Worm (Caenorhabditis elegans) whole organism, L2 larva: Measurements from ENCODE around the gene ccg-1.

Source experiments
- C34F6.9 ChIP-seq: fragments of 150-350 bp; optimal IDR thresholded peaks from 2 replicates; lab custom pipeline; 2014; ENCODE audit warnings: missing biosample characterization, missing genetic modification characterization
- F13H6.1 ChIP-seq: sonication (generic microtip); optimal IDR thresholded peaks from 2 replicates; lab custom pipeline; 2016; ENCODE audit warnings: missing genetic modification characterization, missing compliant biosample characterization
- R02D3.7 ChIP-seq: fragments of 150-350 bp; optimal IDR thresholded peaks from 2 replicates; lab custom pipeline; 2014; ENCODE audit warnings: missing biosample characterization, missing genetic modification characterization
- ZK546.5 ChIP-seq: sonication (generic microtip); optimal IDR thresholded peaks from 2 replicates; lab custom pipeline; 2017; ENCODE audit warnings: missing biosample characterization, missing genetic modification characterization
- aly-2 ChIP-seq: fragments of 150-350 bp; optimal IDR thresholded peaks from 2 replicates; lab custom pipeline; 2014; ENCODE audit warnings: missing biosample characterization, missing genetic modification characterization
- ama-1 ChIP-seq: fragments of 150-350 bp; optimal IDR thresholded peaks from 2 replicates; lab custom pipeline; 2018; ENCODE audit warnings: inconsistent platforms
- ceh-16 ChIP-seq: fragments of 150-350 bp; optimal IDR thresholded peaks from 2 replicates; lab custom pipeline; 2014; ENCODE audit warnings: missing biosample characterization, missing genetic modification characterization
- crh-2 ChIP-seq: sonication (generic microtip); optimal IDR thresholded peaks from 2 replicates; lab custom pipeline; 2017; ENCODE audit warnings: missing biosample characterization, missing genetic modification characterization
- fos-1 ChIP-seq: fragments of 150-350 bp; optimal IDR thresholded peaks from 2 replicates; lab custom pipeline; 2014; ENCODE audit warnings: missing biosample characterization, missing genetic modification characterization
- gmeb-1 ChIP-seq: fragments of 150-350 bp; optimal IDR thresholded peaks from 2 replicates; lab custom pipeline; 2014; ENCODE audit warnings: missing biosample characterization, missing genetic modification characterization
- lin-11 ChIP-seq: fragments of 150-350 bp; sonication (generic microtip); optimal IDR thresholded peaks from 2 replicates; lab custom pipeline; 2014; ENCODE audit warnings: missing biosample characterization, missing genetic modification characterization, inconsistent platforms, mixed read lengths
- lin-13 ChIP-seq: fragments of 150-350 bp; optimal IDR thresholded peaks from 2 replicates; lab custom pipeline; 2014; ENCODE audit warnings: missing biosample characterization, missing genetic modification reagents, missing genetic modification characterization
- lsy-2 ChIP-seq, 2 experiments: fragments of 150-350 bp in 1 of 2; sonication (generic microtip) in 1 of 2; optimal IDR thresholded peaks; 2 replicates each; lab custom pipeline; 2014 to 2017; ENCODE audit warnings: missing biosample characterization in 2 of 2, missing genetic modification characterization in 2 of 2
- mbf-1 ChIP-seq: sonication (generic microtip); optimal IDR thresholded peaks from 2 replicates; lab custom pipeline; 2017; ENCODE audit warnings: missing biosample characterization, missing genetic modification characterization
- mdl-1 ChIP-seq, 2 experiments: fragments of 150-350 bp in 1 of 2; sonication (generic microtip) in 1 of 2; optimal IDR thresholded peaks; 2 replicates each; lab custom pipeline; 2017; ENCODE audit warnings: missing biosample characterization in 2 of 2, missing genetic modification characterization in 2 of 2
- nhr-11 ChIP-seq: fragments of 150-350 bp; optimal IDR thresholded peaks from 2 replicates; lab custom pipeline; 2014; ENCODE audit warnings: missing biosample characterization, missing genetic modification characterization
- nhr-12 ChIP-seq: fragments of 150-350 bp; optimal IDR thresholded peaks from 2 replicates; lab custom pipeline; 2014; ENCODE audit warnings: missing biosample characterization, missing genetic modification characterization
- nhr-23 ChIP-seq: fragments of 150-350 bp; optimal IDR thresholded peaks from 2 replicates; lab custom pipeline; 2014; ENCODE audit warnings: missing biosample characterization, missing genetic modification reagents, missing genetic modification characterization
- nhr-237 ChIP-seq: fragments of 150-350 bp; optimal IDR thresholded peaks from 2 replicates; lab custom pipeline; 2014; ENCODE audit warnings: missing biosample characterization, missing genetic modification characterization
- nhr-25 ChIP-seq: fragments of 150-350 bp; sonication (generic microtip); optimal IDR thresholded peaks from 3 replicates; lab custom pipeline; 2014; ENCODE audit warnings: missing biosample characterization, missing genetic modification characterization
- nhr-6 ChIP-seq: fragments of 150-350 bp; optimal IDR thresholded peaks from 2 replicates; lab custom pipeline; 2014; ENCODE audit warnings: missing biosample characterization, missing genetic modification characterization
- peb-1 ChIP-seq: fragments of 150-350 bp; optimal IDR thresholded peaks from 2 replicates; lab custom pipeline; 2014; ENCODE audit warnings: missing biosample characterization, missing genetic modification characterization
- sma-9 ChIP-seq, 2 experiments: fragments of 150-350 bp in 1 of 2; sonication (generic microtip) in 1 of 2; optimal IDR thresholded peaks; 2 replicates each; lab custom pipeline; 2014 to 2016; ENCODE audit warnings: missing genetic modification characterization in 2 of 2, mild to moderate bottlenecking in 1 of 2, missing biosample characterization in 1 of 2, missing compliant biosample characterization in 1 of 2, missing genetic modification reagents in 1 of 2, moderate library complexity in 1 of 2
- snpc-4 ChIP-seq: fragments of 150-350 bp; optimal IDR thresholded peaks from 2 replicates; lab custom pipeline; 2014; ENCODE audit warnings: missing biosample characterization, missing genetic modification characterization
- unc-55 ChIP-seq: fragments of 150-350 bp; sonication (generic microtip); optimal IDR thresholded peaks from 3 replicates; lab custom pipeline; 2014; ENCODE audit warnings: missing biosample characterization, missing genetic modification reagents, missing genetic modification characterization
- unc-62 ChIP-seq: fragments of 150-350 bp; optimal IDR thresholded peaks from 2 replicates; lab custom pipeline; 2014; ENCODE audit warnings: missing biosample characterization, missing genetic modification reagents, missing genetic modification characterization
- ztf-4 ChIP-seq: fragments of 150-350 bp; optimal IDR thresholded peaks from 2 replicates; lab custom pipeline; 2014; ENCODE audit warnings: missing biosample characterization, missing genetic modification characterization

The ccg-1 gene

ce11 chrIV:15234943-15235605, 40.5 kb downstream of the ccg-1 start, which contains the start of gene pkd-2:
TSS of gene pkd-2 (minus strand) at chrIV:15234993.
- no peak for TF ChIP-seq ama-1 (lab: Kevin White, UChicago)
- TF ChIP-seq gmeb-1 (tag; lab: Kevin White, UChicago): peak; percentile 44
- TF ChIP-seq peb-1 (tag; lab: Kevin White, UChicago): no peak
- no peak for TF ChIP-seq lin-13 (GFP tag; lab: Kevin White, UChicago)
- no peak for TF ChIP-seq ZK546.5
- TF ChIP-seq lsy-2 (tag; optimal IDR thresholded peaks at IDR 0.05; lab: Kevin White, UChicago): no peak
- TF ChIP-seq crh-2 (tag; lab: Kevin White, UChicago): peak; percentile 4
- TF ChIP-seq nhr-12 (tag; lab: Kevin White, UChicago): no peak
- TF ChIP-seq C34F6.9 (tag; lab: Kevin White, UChicago): no peak
- no peak for TF ChIP-seq fos-1 (tag; lab: Kevin White, UChicago)
- TF ChIP-seq, all 48 proteins: peak for 2

ce11 chrIV:15234272-15234671, 41.3 kb downstream of the ccg-1 start:
- no peak for TF ChIP-seq lin-11 (tag; lab: Kevin White, UChicago)
- TF ChIP-seq snpc-4: peak; percentile 56
- no peak for TF ChIP-seq nhr-23 (tag; lab: Kevin White, UChicago)
- TF ChIP-seq nhr-237: no peak

ce11 chrIV:15220253-15220652, 55.4 kb downstream of the ccg-1 start, which contains the start of gene Y40H7A.11:
TSS of gene Y40H7A.11 (minus strand) at chrIV:15220353.
- TF ChIP-seq peb-1 (tag; lab: Kevin White, UChicago) (no peak), mbf-1 (tag; lab: Kevin White, UChicago) (no peak), nhr-25 (tag; lab: Kevin White, UChicago) (no peak), nhr-237 (no peak), unc-55 (no peak), ztf-4 (tag; lab: Kevin White, UChicago) (no peak), ceh-16 (tag; lab: Kevin White, UChicago) (no peak), nhr-11 (no peak), F13H6.1 (tag; lab: Kevin White, UChicago) (no peak), unc-62 (no peak), nhr-6 (tag; lab: Kevin White, UChicago) (no peak), lin-11 (tag; lab: Kevin White, UChicago) (no peak), mdl-1 (tag; optimal IDR thresholded peaks at IDR 0.05; lab: Kevin White, UChicago) (no peak), crh-2 (tag; lab: Kevin White, UChicago) (no peak), nhr-12 (tag; lab: Kevin White, UChicago) (no peak), sma-9 (GFP tag; optimal IDR thresholded peaks at IDR 0.05; lab: Kevin White, UChicago) (no peak), sma-9 (tag; optimal IDR thresholded peaks at IDR 0.05; lab: Kevin White, UChicago) (no peak), aly-2 (tag; lab: Kevin White, UChicago) (no peak), R02D3.7 (tag; lab: Kevin White, UChicago) (no peak)
